Fruit fly (Drosophila melanogaster) ovary, adult (tissue): ENCODE measurements around the gene CG34299.

Experiments used
- CG17801 ChIP-seq: fragments of 200-800 bp; optimal IDR thresholded peaks from 2 replicates; lab custom pipeline; 2019; ENCODE audit warnings: missing biosample characterization, mild to moderate bottlenecking, missing genetic modification characterization, moderate library complexity; ENCODE audit not compliant: partially characterized antibody

Gene CG34299

dm6 chr3R:30222236-30222635 lies 27.1 kb upstream of the CG34299 start:
- TF ChIP-seq CG17801 (GFP tag; lab: Kevin White, UChicago) = no peak

DNA sequence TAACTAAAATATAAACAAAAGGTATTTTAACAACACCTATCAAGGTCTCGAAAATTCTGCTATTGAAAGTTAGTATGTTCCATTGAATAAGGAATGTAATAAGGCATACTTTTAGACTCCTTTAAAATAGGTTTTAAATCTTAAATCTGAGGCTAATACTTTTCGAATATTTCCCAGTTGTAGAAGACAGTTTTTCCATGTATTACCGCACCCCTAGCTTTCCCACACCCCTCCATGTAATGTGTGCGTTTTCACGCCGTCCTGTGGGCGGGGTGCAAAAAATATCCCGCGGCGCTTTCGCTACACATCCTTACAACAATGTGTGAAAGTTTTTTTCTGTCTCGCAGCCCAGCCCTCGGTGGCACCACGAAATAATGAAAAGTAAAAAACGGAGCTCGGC lies 24.8 kb upstream of the CG34299 start:
- TF ChIP-seq CG17801 (GFP tag; lab: Kevin White, UChicago) = no peak

- TF ChIP-seq CG17801 (GFP tag; lab: Kevin White, UChicago) = no peak
Measured at dm6 chr3R:30235253-30235652, 14.1 kb upstream of the CG34299 start.

DNA sequence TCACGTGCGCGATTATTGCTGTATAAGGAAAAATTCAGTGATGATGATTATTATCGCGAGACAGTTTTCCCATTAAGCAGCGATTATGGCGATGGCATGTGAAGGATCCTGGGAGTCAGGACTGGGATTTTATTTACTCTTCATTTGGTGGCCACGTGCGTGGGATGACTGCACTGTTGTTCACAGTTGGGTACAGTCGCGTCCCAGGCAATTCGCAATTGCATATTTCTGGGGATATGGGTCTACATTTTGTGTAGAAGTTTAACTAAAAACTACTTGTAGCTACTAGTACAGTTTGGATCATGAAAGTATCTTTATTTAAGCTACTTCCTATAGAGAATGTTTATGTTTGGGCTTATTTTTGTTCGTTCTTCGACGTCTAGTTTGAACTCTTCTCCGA lies 12.4 kb upstream of the CG34299 start:
- TF ChIP-seq CG17801 (GFP tag; lab: Kevin White, UChicago) = no peak

- no peak for TF ChIP-seq CG17801 (GFP tag; lab: Kevin White, UChicago)
Measured at dm6 chr3R:30237634-30238033, 11.7 kb upstream of the CG34299 start, which contains the start of gene CG43448. CG43448 (minus strand) TSS chr3R:30237734.

- no peak for TF ChIP-seq CG17801 (GFP tag; lab: Kevin White, UChicago)
Measured at dm6 chr3R:30240245-30240644, 9.1 kb upstream of the CG34299 start.

DNA sequence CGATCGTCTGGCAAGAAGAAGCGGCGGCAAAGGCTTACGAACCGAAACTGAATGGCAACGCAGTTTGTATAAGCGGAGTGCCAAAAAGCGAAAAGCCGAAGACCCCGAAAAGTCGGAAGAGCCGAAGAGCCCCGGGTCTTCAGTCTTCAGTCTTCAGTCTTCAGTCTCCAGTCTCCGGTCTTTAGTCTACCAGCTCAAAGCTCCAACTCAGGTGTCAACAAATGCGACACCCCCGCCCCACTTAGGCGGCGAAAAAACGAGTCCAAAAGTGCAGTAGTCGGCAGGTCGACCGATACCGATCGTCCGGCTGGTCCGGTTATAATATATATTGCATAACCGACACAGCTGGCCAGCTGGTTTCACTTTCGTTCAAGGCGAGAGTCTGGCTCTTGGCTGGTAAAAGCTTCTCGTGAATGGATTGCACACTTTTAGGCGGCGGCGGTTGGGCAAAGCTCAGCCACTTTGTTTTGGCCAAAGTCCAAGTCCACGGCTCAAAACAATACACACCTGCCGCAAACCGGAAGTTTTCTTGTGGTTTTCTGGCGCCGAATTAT lies 6.0 kb upstream of the CG34299 start, which contains the start of gene CG9737:
TSS of gene CG9737 (minus strand) at position 51 of the 554 bp plus-strand sequence.
- peak; percentile 67 for TF ChIP-seq CG17801 (GFP tag; lab: Kevin White, UChicago)

DNA sequence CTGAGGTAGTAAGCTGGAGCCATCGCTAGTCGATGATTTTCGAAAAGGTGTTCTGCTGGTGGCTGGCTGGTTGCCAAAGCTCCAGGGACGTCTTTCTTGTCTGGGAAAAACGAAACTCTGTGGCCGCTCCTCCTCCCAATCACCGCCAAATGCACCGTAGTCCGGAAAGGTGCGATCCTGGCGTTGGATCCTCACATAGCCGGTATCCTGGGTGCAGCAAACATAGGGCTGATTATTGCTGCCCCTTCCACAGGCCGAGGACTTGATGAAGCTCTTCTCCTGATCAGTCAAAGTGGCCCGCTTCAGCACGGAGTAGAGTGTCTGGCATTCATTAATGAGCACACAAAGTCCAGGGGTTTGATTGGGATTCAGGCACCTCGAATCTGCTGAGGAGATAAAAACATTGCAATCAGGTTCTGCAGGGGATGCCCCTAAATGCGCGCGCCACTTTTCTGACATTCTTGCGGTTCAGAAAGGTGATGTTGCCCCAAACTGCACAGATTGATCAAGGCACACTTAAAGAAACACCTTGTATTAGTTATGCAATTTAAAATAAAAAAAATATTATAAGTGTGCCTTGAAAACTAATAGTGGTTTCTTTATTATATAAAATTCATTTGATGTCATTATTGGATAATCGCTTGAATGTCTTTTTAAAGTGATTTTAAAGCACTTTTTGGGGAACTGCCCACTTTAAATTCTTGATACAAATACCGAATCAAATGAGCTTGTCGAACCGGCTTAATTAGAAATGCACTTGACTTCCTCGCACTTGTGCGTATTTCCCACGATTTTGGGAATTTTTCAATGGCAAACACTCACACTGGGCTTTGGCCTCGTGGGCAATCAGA lies 3.4 kb upstream of the CG34299 start:
- no peak for TF ChIP-seq CG17801 (GFP tag; lab: Kevin White, UChicago)

dm6 chr3R:30246603-30247002 lies 2.8 kb upstream of the CG34299 start, which contains the start of gene CG9733:
CG9733 (minus strand) TSS chr3R:30246703.
- no peak for TF ChIP-seq CG17801 (GFP tag; lab: Kevin White, UChicago)

DNA sequence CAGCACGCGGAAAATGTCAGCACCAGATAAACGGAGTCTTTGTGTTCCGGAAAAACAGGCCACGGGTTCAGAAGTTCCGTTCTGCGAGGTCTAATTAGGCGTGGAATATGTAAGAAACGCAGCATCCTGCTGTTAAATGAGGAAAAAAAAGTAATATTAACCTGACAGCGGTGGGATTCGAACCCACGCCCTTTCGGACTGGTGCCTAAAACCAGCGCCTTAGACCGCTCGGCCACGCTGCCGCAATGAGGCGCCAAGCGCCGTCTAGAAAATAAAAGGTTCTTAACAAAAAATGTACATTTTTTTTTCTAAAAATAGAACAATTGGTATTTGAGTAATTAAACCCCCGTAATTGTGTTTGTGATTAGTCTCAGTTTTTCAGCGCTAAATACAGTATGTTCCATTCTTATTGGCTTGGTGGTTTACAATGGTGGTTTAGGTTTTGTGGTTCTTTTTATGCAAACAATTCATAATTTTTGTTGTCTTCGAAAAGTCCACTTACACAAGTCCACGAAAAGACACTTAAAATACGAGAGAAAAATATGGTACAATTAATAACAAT lies 1.5 kb upstream of the CG34299 start:
- peak; percentile 8 for TF ChIP-seq CG17801 (GFP tag; lab: Kevin White, UChicago)

DNA sequence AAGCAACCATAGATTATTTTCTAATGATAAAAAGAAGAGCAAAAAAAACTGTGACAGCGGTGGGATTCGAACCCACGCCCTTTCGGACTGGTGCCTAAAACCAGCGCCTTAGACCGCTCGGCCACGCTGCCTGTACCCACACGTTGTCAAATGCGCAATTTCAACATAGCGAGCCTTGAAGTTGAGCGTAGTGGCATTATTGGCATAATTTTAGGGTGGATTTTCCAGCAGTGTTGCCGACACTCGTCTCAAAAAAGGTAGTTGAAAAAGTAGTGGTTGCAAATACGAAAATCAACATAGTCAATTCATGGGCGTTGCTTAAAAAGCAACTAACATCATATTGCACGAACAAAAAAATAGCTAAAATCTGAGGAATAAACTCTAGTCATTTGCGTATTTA lies 818 bp upstream of the CG34299 start:
- TF ChIP-seq CG17801 (GFP tag; lab: Kevin White, UChicago) = no peak

dm6 chr3R:30250496-30250978 lies 1.2 kb downstream of the CG34299 start, which contains the start of gene CG9682:
CG9682 (plus strand) TSS chr3R:30250928.
- no peak for TF ChIP-seq CG17801 (GFP tag; lab: Kevin White, UChicago)

DNA sequence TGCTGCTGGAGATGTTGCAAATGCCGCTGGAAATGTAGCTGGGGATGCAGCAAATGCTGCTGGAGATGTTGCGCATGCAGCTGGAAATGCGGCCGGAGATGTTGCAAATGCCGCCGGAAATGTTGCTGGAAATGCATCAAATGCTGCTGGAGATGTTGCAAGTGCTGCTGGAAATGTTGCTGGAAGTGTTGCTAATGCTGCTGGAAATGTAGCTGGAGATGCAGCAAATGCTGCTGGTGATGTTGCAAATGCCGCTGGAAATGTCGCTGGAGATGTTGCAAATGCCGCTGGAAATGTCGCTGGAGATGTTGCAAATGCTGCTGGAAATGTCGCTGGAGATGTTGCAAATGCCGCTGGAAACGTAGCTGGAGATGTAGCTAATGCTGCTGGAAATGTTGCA lies 2.9 kb downstream of the CG34299 start:
- no peak for TF ChIP-seq CG17801 (GFP tag; lab: Kevin White, UChicago)

DNA sequence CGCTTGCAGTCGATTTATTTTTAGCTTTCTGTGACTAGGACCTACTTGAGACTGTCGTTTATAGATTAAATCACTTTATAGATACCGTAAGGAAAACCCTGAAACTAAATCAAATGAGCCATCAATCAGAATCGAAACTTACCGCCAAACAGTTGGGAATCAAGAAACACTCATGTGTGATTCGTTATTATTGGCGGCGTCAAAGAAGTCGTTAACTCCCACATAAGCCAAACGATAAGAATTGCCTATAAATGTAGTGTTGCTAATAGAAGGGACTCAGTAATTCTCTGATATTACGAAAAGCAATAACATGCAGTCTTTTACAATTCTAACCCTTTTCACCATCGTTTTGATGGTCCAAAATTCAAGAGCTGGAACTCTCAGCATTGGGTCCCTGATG lies 3.5 kb downstream of the CG34299 start, which contains the start of gene CG18404:
TSS of gene CG18404 (plus strand) at position 301 of the 400 bp plus-strand sequence.
- no peak for TF ChIP-seq CG17801 (GFP tag; lab: Kevin White, UChicago)
